Worm (Caenorhabditis elegans): ENCODE results near the gene K09F5.6.

DNA sequence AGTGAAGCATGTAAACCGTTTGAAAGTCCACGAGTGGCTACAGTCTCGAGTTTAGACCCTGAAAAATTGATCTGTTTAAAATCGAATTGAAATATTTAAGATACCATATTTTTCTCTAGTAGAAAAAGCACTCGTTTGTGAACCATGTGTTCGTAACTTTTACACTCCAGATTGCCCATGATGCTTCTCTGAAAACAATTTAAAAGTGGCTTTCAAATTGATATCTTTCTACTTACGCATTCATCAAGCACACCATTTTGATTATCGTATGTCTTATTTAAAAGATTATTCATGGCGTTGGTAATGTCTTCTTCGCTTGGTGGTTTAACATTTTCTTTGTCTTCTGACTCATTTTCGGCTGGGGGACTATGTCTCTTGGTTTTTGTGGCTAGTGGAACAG is 14.5 kb downstream of the K09F5.6 start:
- TF ChIP-seq tra-4 (tag; optimal IDR thresholded peaks at IDR 0.05) (no peak), ama-1 (optimal IDR thresholded peaks at IDR 0.05) (no peak), sea-1 (GFP tag; conservative IDR thresholded peaks at IDR 0.05) (no peak), flt-1 (GFP tag; IDR thresholded peaks at IDR 0.05) (no peak), ceh-13 (GFP tag; optimal IDR thresholded peaks at IDR 0.05) (no peak), B0310.2 (tag; optimal IDR thresholded peaks at IDR 0.05) (no peak), F13C5.2 (tag; optimal IDR thresholded peaks at IDR 0.05) (no peak), hmg-4 (GFP tag; optimal IDR thresholded peaks at IDR 0.05) (no peak), scrt-1 (GFP tag; IDR thresholded peaks at IDR 0.05) (no peak), tbx-11 (GFP tag; IDR thresholded peaks at IDR 0.05) (no peak), tbx-37 (GFP tag; conservative IDR thresholded peaks at IDR 0.05) (no peak), pes-1 (GFP tag; IDR thresholded peaks at IDR 0.05) (no peak), hmbx-1 (tag; optimal IDR thresholded peaks at IDR 0.05) (no peak), aly-1 (tag; optimal IDR thresholded peaks at IDR 0.05) (no peak)
